Worm (Caenorhabditis elegans): Measurements from ENCODE around the gene rpl-22.

ce11 chrII:5055129-5055666 is at the start of gene rpl-22, which contains the start of gene ify-1:
- TF ChIP-seq nhr-237 (tag; optimal IDR thresholded peaks at IDR 0.05), result no peak
- peak; percentile 78 for TF ChIP-seq zag-1 (tag; optimal IDR thresholded peaks at IDR 0.05)
- TF ChIP-seq nhr-21 (tag; optimal IDR thresholded peaks at IDR 0.05), result peak; percentile 94
- no peak for TF ChIP-seq lin-39 (tag; optimal IDR thresholded peaks at IDR 0.05)
- TF ChIP-seq ceh-16 (tag; optimal IDR thresholded peaks at IDR 0.05), result peak; percentile 71
- TF ChIP-seq nhr-129 (tag; optimal IDR thresholded peaks at IDR 0.05), result peak; percentile 98
- no peak for TF ChIP-seq ztf-11 (tag; optimal IDR thresholded peaks at IDR 0.05)
- TF ChIP-seq ZK546.5 (tag; optimal IDR thresholded peaks at IDR 0.05), result peak; percentile 83
- peak; percentile 83 for TF ChIP-seq fos-1 (tag; optimal IDR thresholded peaks at IDR 0.05)

All from whole organism, L2 larva.